Fruit fly (Drosophila melanogaster) whole organism, prepupa: ENCODE data around the gene CG11695.
A peak's percentile ranks its signal among the peaks of the same experiment; 100 is the strongest.

Experiments
- CG11294 ChIP-seq: fragments of 200-800 bp; sonication (Bioruptor generic); IDR thresholded peaks from 2 replicates; pipeline ENCODE4 v1.3.6; 2022; ENCODE audit warnings: missing biosample characterization, missing genetic modification characterization
- CG11762 ChIP-seq: fragments of 200-800 bp; sonication (Bioruptor generic); optimal IDR thresholded peaks from 3 replicates; lab custom pipeline; 2016; ENCODE audit warnings: missing biosample characterization, missing genetic modification characterization; ENCODE audit not compliant: insufficient read depth
- CG11902 ChIP-seq: fragments of 200-800 bp; sonication (Bioruptor generic); optimal IDR thresholded peaks from 3 replicates; lab custom pipeline; 2016; ENCODE audit warnings: missing biosample characterization, missing genetic modification characterization
- CG16779 ChIP-seq: fragments of 200-800 bp; sonication (Bioruptor generic); optimal IDR thresholded peaks from 3 replicates; lab custom pipeline; 2017; ENCODE audit warnings: missing biosample characterization, mild to moderate bottlenecking, missing genetic modification characterization
- CG3032 ChIP-seq: fragments of 200-800 bp; optimal IDR thresholded peaks from 2 replicates; lab custom pipeline; 2019; ENCODE audit warnings: missing biosample characterization, mild to moderate bottlenecking, missing genetic modification characterization, moderate library complexity
- CG32006 ChIP-seq: fragments of 200-800 bp; sonication (Bioruptor generic); optimal IDR thresholded peaks from 3 replicates; lab custom pipeline; 2017; ENCODE audit warnings: missing biosample characterization, mild to moderate bottlenecking, missing genetic modification characterization
- CG6163 ChIP-seq: fragments of 200-800 bp; sonication (Bioruptor generic); IDR thresholded peaks from 3 replicates; pipeline ENCODE4 v1.3.6; 2022; ENCODE audit warnings: missing biosample characterization, missing genetic modification characterization
- CG6276 ChIP-seq: fragments of 200-800 bp; sonication (Bioruptor generic); optimal IDR thresholded peaks from 2 replicates; lab custom pipeline; 2017; ENCODE audit warnings: missing biosample characterization, mild to moderate bottlenecking, missing genetic modification characterization
- CG6792 ChIP-seq: fragments of 200-800 bp; sonication (Bioruptor generic); optimal IDR thresholded peaks from 3 replicates; lab custom pipeline; 2016; ENCODE audit warnings: missing biosample characterization, missing genetic modification characterization
- CG6854 ChIP-seq: fragments of 200-800 bp; sonication (Bioruptor generic); optimal IDR thresholded peaks from 2 replicates; lab custom pipeline; 2017; ENCODE audit warnings: missing biosample characterization, mild to moderate bottlenecking, missing genetic modification characterization
- CG7368 ChIP-seq: fragments of 200-800 bp; sonication (Bioruptor generic); optimal IDR thresholded peaks from 3 replicates; lab custom pipeline; 2016; ENCODE audit warnings: missing biosample characterization, missing genetic modification characterization
- CG8119 ChIP-seq: fragments of 200-800 bp; sonication (Bioruptor generic); IDR thresholded peaks from 3 replicates; pipeline ENCODE4 v1.3.6; 2022; ENCODE audit warnings: missing biosample characterization, missing genetic modification characterization
- CG8319 ChIP-seq: fragments of 200-800 bp; sonication (Bioruptor generic); optimal IDR thresholded peaks from 3 replicates; lab custom pipeline; 2016; ENCODE audit warnings: missing biosample characterization, missing genetic modification characterization
- CG8632 ChIP-seq: fragments of 200-800 bp; sonication (Bioruptor generic); optimal IDR thresholded peaks from 3 replicates; lab custom pipeline; 2016; ENCODE audit warnings: missing biosample characterization, missing genetic modification characterization
- CG9139 ChIP-seq: fragments of 200-800 bp; sonication (Bioruptor generic); optimal IDR thresholded peaks from 3 replicates; lab custom pipeline; 2017; ENCODE audit warnings: missing biosample characterization, mild to moderate bottlenecking, missing genetic modification characterization
- Eip75B ChIP-seq: fragments of 200-800 bp; sonication (Bioruptor generic); optimal IDR thresholded peaks from 3 replicates; lab custom pipeline; 2016; ENCODE audit warnings: missing biosample characterization, missing genetic modification characterization
- Eip78C ChIP-seq: fragments of 200-800 bp; sonication (Bioruptor generic); peaks from one replicate; lab custom pipeline; 2016; ENCODE audit warnings: missing biosample characterization, missing genetic modification characterization
- Ets21C ChIP-seq: fragments of 200-800 bp; sonication (Bioruptor generic); optimal IDR thresholded peaks from 3 replicates; lab custom pipeline; 2016; ENCODE audit warnings: missing biosample characterization, missing genetic modification characterization
- Gug ChIP-seq: fragments of 200-800 bp; sonication (Bioruptor generic); IDR thresholded peaks from 2 replicates; pipeline ENCODE4 v1.3.6; 2022; ENCODE audit warnings: missing biosample characterization, missing genetic modification characterization
- Hr38 ChIP-seq: sonication (Bioruptor generic); optimal IDR thresholded peaks from 2 replicates; lab custom pipeline; 2016; ENCODE audit warnings: missing biosample characterization, missing genetic modification characterization
- Hr39 ChIP-seq: fragments of 200-800 bp; sonication (Bioruptor generic); optimal IDR thresholded peaks from 2 replicates; lab custom pipeline; 2016; ENCODE audit warnings: missing biosample characterization, missing genetic modification characterization
- Hr4 ChIP-seq: fragments of 200-800 bp; sonication (Bioruptor generic); optimal IDR thresholded peaks from 3 replicates; lab custom pipeline; 2016; ENCODE audit warnings: missing biosample characterization, missing genetic modification characterization
- Lpt ChIP-seq: fragments of 200-800 bp; sonication (Bioruptor generic); optimal IDR thresholded peaks from 3 replicates; lab custom pipeline; 2016; ENCODE audit warnings: missing biosample characterization, missing genetic modification characterization
- Smox ChIP-seq: fragments of 200-800 bp; sonication (Bioruptor generic); optimal IDR thresholded peaks from 3 replicates; lab custom pipeline; 2016; ENCODE audit warnings: missing biosample characterization, missing genetic modification characterization
- Sox102F ChIP-seq: fragments of 200-800 bp; sonication (Bioruptor generic); optimal IDR thresholded peaks from 2 replicates; lab custom pipeline; 2016; ENCODE audit warnings: missing biosample characterization, mild to moderate bottlenecking, missing genetic modification characterization
- achi ChIP-seq: fragments of 200-800 bp; sonication (Bioruptor generic); optimal IDR thresholded peaks from 3 replicates; lab custom pipeline; 2016; ENCODE audit warnings: missing biosample characterization, missing genetic modification characterization
- acj6 ChIP-seq: fragments of 200-800 bp; sonication (Bioruptor generic); optimal IDR thresholded peaks from 3 replicates; lab custom pipeline; 2016; ENCODE audit warnings: missing biosample characterization, missing genetic modification characterization
- cyc ChIP-seq: fragments of 200-800 bp; sonication (Bioruptor generic); optimal IDR thresholded peaks from 3 replicates; lab custom pipeline; 2016; ENCODE audit warnings: missing biosample characterization, missing genetic modification characterization
- dsx ChIP-seq: fragments of 200-800 bp; optimal IDR thresholded peaks from 3 replicates; lab custom pipeline; 2019; ENCODE audit warnings: missing biosample characterization, mild to moderate bottlenecking, missing genetic modification characterization, moderate library complexity; ENCODE audit not compliant: poor library complexity, severe bottlenecking
- eg ChIP-seq: fragments of 200-800 bp; sonication (Bioruptor generic); IDR thresholded peaks from 3 replicates; pipeline ENCODE4 v1.3.6; 2022; ENCODE audit warnings: missing biosample characterization, missing genetic modification characterization
- esn ChIP-seq: fragments of 200-800 bp; sonication (Bioruptor generic); optimal IDR thresholded peaks from 2 replicates; lab custom pipeline; 2016; ENCODE audit warnings: missing biosample characterization, mild to moderate bottlenecking, missing genetic modification characterization, moderate library complexity
- fd59A ChIP-seq: fragments of 200-800 bp; sonication (Bioruptor generic); optimal IDR thresholded peaks from 2 replicates; lab custom pipeline; 2017; ENCODE audit warnings: missing biosample characterization, mild to moderate bottlenecking, missing genetic modification characterization, missing genetic modification reagents
- fd85E ChIP-seq: fragments of 200-800 bp; sonication (Bioruptor generic); optimal IDR thresholded peaks from 3 replicates; lab custom pipeline; 2016; ENCODE audit warnings: missing biosample characterization, missing genetic modification characterization
- fkh ChIP-seq: fragments of 200-800 bp; sonication (Bioruptor generic); optimal IDR thresholded peaks from 3 replicates; lab custom pipeline; 2017; ENCODE audit warnings: missing biosample characterization, mild to moderate bottlenecking, missing genetic modification characterization, moderate library complexity
- lz ChIP-seq: fragments of 200-800 bp; sonication (Bioruptor generic); optimal IDR thresholded peaks from 3 replicates; lab custom pipeline; 2016; ENCODE audit warnings: missing biosample characterization, missing genetic modification characterization
- net ChIP-seq: fragments of 200-800 bp; sonication (Bioruptor generic); optimal IDR thresholded peaks from 3 replicates; lab custom pipeline; 2016; ENCODE audit warnings: missing biosample characterization, missing genetic modification characterization
- spab ChIP-seq: fragments of 200-800 bp; sonication (Bioruptor generic); optimal IDR thresholded peaks from 2 replicates; lab custom pipeline; 2017; ENCODE audit warnings: missing biosample characterization, mild to moderate bottlenecking, missing genetic modification characterization, missing genetic modification reagents
- svp ChIP-seq: fragments of 200-800 bp; sonication (Bioruptor generic); peaks from one replicate; lab custom pipeline; 2016; ENCODE audit warnings: missing biosample characterization, missing genetic modification characterization
- topi ChIP-seq: fragments of 200-800 bp; sonication (Bioruptor generic); optimal IDR thresholded peaks from 3 replicates; lab custom pipeline; 2016; ENCODE audit warnings: missing biosample characterization, missing genetic modification characterization
- vri ChIP-seq: fragments of 200-800 bp; sonication (Bioruptor generic); optimal IDR thresholded peaks from 3 replicates; lab custom pipeline; 2016; ENCODE audit warnings: missing biosample characterization, mild to moderate bottlenecking, missing genetic modification characterization

CG11695 gene

dm6 chrX:11569956-11570695 lies 6.6 kb upstream of the CG11695 start, which contains the start of the genes Polr2A and CG11699 (continued):
- no peak for TF ChIP-seq CG11294 (GFP tag; lab: Robert Waterston, UW)

- TF ChIP-seq dsx (GFP tag; lab: Kevin White, UChicago) (no peak), Hr39 (GFP tag; lab: Kevin White, UChicago) (peak; percentile 7)
These were observed 4.3 kb upstream of the CG11695 start, which contains the start of the genes Kmn1 and Reepl1 for dm6 chrX:11572270-11572914. Gene Kmn1, minus strand, starts transcription at chrX:11572442. Gene Reepl1, plus strand, starts transcription at chrX:11572707.

DNA sequence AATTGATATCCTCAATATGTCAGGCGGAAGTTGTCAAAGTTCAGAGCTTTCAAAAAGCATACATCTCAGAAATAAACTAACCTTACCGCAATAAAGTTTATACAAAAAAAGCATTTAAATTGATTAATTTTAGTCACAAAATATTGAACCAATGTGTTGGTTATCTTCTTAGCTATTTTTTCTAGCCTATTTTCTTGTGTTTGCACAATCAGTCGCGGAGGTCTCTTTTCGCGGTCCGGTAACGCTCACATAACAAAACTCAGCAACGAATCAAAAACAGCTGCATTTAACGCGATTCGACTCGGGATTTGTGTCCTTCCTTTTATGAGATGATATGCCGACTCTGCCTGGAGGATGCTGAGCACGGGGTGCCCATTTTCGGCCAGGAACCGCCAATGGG lies 3.2 kb upstream of the CG11695 start, which contains the start of gene CG11696:
TSS of gene CG11696 (plus strand) at position 203 of the 400 bp plus-strand sequence.
- peak; percentile 37 for TF ChIP-seq Eip78C (GFP tag; lab: Kevin White, UChicago)
- no peak for TF ChIP-seq CG11762 (GFP tag; lab: Kevin White, UChicago)

DNA sequence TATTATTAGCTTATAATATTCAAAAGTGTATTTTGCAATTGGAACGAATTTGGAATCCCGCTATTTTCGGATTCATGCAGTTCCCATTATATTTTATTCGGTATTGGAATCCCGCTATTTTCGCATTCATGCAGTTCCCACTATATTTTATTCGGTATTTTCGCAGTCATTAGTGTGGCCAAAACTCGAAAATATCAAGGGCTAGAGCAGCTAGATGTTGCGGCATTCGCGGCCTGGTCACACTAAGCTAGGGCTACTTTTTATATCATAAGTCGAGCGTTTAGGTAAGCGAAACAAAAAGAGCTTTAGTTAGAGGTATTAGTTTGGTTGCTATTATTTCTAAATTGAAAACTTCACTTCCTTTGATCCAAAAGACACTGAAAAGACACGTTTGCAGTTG lies 2.2 kb downstream of the CG11695 start:
- no peak for TF ChIP-seq CG8319 (GFP tag; lab: Kevin White, UChicago)
- 0 out of 3 replicates have a peak, but pooled peaks have one; percentile 19 for TF ChIP-seq eg
- TF ChIP-seq Eip78C (GFP tag; lab: Kevin White, UChicago): peak; percentile 31
- TF ChIP-seq, all 60 proteins: peak for 2

DNA sequence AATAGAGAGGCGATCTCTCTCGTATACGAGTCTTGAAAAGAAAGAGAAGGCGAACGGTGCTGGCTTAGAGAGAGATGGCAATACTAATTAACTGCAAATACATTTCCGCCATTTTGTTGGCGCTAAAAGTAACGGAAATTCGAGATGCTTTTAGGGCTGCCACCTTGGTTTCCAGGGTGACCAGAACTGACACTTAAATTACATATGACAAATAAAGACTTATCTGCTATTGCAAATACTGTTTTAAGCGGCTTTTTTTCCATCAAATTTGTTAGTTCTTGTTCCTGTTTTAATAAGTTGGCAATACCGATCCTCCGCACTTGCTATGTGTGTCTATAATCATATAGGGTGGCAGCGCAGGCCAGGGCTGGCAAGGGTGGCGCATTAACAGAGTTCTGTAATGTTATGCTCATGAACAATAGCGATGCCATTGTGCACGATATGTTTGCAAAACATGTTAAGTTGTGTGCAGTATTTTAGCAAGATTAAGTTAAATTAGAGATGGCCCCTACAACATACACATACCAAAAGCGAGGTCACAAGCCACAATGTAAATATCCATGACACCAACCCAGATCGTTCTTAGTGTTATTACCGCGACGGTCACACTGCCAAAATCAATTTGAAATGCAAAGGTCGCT lies 3.6 kb downstream of the CG11695 start, which contains the start of gene nod:
TSS of gene nod (plus strand) at position 573 of the 641 bp plus-strand sequence.
- peak; percentile 62 for TF ChIP-seq lz
- TF ChIP-seq Sox102F: no peak
- TF ChIP-seq CG11902 (GFP tag; lab: Kevin White, UChicago): peak; percentile 4
- TF ChIP-seq acj6 (GFP tag; lab: Kevin White, UChicago): peak; percentile 63
- TF ChIP-seq Hr38: no peak
- TF ChIP-seq Lpt: peak; percentile 28
- peak; percentile 63 for TF ChIP-seq Eip75B (GFP tag; lab: Kevin White, UChicago)
- no peak for TF ChIP-seq CG6276 (GFP tag; lab: Kevin White, UChicago)
- no peak for TF ChIP-seq fd59A (GFP tag; lab: Kevin White, UChicago)
- TF ChIP-seq Hr39 (GFP tag; lab: Kevin White, UChicago): peak; percentile 71
- TF ChIP-seq CG3032: peak; percentile 45
- peak; percentile 52 for TF ChIP-seq Hr4 (GFP tag; lab: Kevin White, UChicago)
- TF ChIP-seq fkh: peak; percentile 46
- no peak for TF ChIP-seq fd85E (GFP tag; lab: Kevin White, UChicago)
- TF ChIP-seq spab: no peak
- TF ChIP-seq Gug (GFP tag; lab: Robert Waterston, UW): no peak
- peak; percentile 25 for TF ChIP-seq CG8632 (GFP tag; lab: Kevin White, UChicago)
- TF ChIP-seq svp (GFP tag; lab: Kevin White, UChicago): peak; percentile 43
- peak; percentile 48; the same call in 1 of the 3 replicates for TF ChIP-seq CG6163 (GFP tag; lab: Robert Waterston, UW)
- no peak for TF ChIP-seq CG16779 (tag; lab: Kevin White, UChicago)
- peak; percentile 53 for TF ChIP-seq net
- no peak for TF ChIP-seq CG32006
- TF ChIP-seq Smox (GFP tag; lab: Kevin White, UChicago): peak; percentile 46
- no peak for TF ChIP-seq vri (GFP tag; lab: Kevin White, UChicago)
- TF ChIP-seq Ets21C (GFP tag; lab: Kevin White, UChicago): peak; percentile 52
- peak; percentile 47 for TF ChIP-seq cyc
- peak; percentile 38 for TF ChIP-seq CG7368 (GFP tag; lab: Kevin White, UChicago)
- no peak for TF ChIP-seq CG8119
- TF ChIP-seq achi (GFP tag; lab: Kevin White, UChicago): peak; percentile 56
- no peak for TF ChIP-seq CG6854 (GFP tag; lab: Kevin White, UChicago)
- TF ChIP-seq CG11762 (GFP tag; lab: Kevin White, UChicago): peak; percentile 39
- TF ChIP-seq CG9139 (GFP tag; lab: Kevin White, UChicago): no peak
- peak; percentile 68 for TF ChIP-seq topi
- TF ChIP-seq esn (GFP tag; lab: Kevin White, UChicago): peak; percentile 65
- peak; percentile 53 for TF ChIP-seq CG6792 (GFP tag; lab: Kevin White, UChicago)
- peak; percentile 80 for TF ChIP-seq Eip78C (GFP tag; lab: Kevin White, UChicago)
